Worm (Caenorhabditis elegans): ENCODE results near the gene C44H4.4.

DNA sequence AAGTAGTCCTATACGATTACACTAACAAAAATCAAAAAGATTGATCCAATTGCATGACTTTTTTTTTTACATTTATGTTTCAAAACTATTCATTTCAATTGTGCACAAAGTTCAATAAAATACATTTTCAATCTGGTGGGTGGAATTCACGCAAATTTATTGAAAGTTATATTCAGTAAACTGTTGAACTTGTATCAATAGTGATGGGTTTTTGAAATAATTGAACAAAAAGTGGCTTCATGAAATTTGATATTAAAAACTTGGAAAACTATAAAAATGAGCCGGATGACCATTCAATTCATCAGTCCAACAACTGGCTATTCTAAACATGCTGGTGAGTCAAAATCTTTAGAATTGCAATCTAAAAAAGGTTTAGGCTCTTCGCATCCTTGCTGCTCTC lies 65.6 kb downstream of the C44H4.4 start, which contains the start of gene nspc-16:
- TF ChIP-seq Y67H2A.10 (GFP tag; conservative IDR thresholded peaks at IDR 0.05) (no peak), aptf-3 (GFP tag; IDR thresholded peaks at IDR 0.05) (no peak), F10E7.11 (tag; optimal IDR thresholded peaks at IDR 0.05) (no peak), Y53G8AR.9 (GFP tag; conservative IDR thresholded peaks at IDR 0.05) (no peak), dox-1 (GFP tag; IDR thresholded peaks at IDR 0.05) (no peak)

Measured in whole organism, young adult.